Worm (Caenorhabditis elegans): ENCODE measurements around the gene acl-3.

acl-3 gene

DNA sequence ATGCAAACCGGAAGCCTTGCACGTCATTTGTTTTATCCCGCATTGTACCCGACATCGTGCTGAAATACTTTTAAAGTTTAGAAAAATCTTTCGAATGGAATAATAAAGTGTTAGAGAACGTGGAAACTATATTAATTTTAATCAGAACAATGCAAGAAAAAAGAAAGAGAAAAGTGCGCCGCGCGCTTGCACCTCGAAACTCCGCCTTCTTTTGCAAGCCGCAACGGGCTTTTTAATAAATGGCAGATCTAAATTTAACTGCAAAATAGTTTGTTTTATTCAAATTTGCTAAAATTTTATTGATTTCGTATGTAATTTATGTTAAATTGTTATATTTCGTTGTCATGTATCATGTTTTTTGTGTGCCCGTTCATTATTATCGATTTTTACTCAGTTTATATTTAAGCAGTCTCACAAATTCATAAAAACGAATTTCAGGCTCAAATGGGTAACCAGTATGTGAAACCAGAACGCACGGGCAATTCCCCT, at the start of gene acl-3, which contains the start of gene ndub-6:
Gene acl-3 (minus strand): TSS at position 59 of the 489 bp plus-strand sequence.
Gene ndub-6 (plus strand): TSS at position 439 of the 489 bp plus-strand sequence.
- no peak for TF ChIP-seq unc-62 (GFP tag; optimal IDR thresholded peaks at IDR 0.05)

DNA sequence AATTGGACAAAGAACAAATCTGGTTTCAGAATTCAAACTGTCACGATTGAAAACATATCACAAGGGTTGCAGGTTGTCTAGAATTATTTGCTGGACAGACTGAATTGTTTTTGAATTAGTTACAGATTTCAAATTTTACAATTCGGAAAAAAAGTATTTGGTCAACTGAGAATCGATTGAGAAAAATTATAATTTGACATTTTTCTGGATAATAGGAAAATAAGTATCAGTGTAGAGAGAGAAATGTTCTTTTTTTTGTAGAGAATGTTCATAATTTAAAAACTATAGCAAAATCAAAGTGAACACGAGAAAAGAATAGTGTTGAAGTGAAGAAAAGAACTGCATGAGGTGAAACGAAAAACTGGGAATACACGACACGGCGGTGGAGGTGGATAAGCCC, 48.9 kb upstream of the acl-3 start, which contains the start of gene dpy-20:
Gene dpy-20 (minus strand): TSS at position 101 of the 400 bp plus-strand sequence.
- no peak for TF ChIP-seq unc-62 (GFP tag; optimal IDR thresholded peaks at IDR 0.05)

DNA sequence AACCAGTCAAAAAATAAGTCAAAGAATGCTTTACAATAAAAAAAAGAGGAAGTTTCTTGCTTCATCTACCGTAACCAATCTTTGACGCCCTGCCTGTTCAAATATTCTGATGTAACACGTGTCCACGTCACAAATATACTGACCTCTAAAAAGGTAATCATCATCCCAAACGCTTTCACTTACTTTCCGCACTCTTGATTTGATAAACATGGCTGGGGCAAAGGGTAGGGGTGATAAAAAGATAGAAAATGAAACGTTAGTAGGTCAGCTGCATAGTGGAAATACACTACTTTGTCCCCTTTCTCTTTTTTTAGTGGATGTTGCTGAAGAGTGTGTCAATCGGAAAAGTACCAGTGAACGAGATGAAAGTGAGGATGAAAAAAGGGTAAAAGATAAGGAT, 48.3 kb upstream of the acl-3 start:
- TF ChIP-seq unc-62 (GFP tag; optimal IDR thresholded peaks at IDR 0.05) = no peak

DNA sequence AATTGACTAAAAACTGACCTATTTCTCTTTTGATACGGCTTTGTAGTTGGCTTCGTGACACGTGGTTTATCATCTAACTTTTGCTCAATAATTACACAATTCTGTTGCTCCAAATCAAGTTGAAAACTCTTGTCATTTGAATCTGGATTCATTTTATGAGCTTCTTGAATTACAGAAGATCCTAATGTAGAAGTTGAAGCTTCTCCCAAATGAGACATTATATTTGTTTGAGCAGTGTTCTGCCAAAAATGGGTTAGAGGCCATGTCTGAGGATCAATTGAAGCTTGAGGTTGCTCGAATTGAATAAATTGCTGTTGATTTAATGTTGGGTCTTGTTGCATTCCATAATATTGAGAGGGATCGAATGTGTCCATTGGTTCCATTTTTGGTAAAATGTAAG, 45.7 kb upstream of the acl-3 start:
- no peak for TF ChIP-seq unc-62 (GFP tag; optimal IDR thresholded peaks at IDR 0.05)

DNA sequence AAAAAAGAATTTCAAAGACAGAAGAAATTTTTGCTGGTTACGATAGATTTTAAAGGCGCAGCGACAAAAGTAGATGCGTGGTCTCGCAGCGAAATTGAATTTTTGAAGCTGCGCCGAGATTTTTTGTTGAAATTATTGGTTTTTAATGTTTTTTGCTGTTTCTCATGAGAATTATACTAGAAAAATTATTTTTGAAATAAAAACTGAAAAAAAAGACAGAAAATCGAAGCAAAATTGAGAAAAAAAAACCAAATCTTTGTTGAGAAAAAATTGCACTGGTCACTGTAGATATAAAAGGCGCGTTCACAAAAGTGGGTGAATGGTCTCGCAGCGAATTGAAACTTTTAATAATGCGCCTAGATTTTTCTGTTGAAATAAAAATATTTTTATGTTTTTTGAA, 43.8 kb upstream of the acl-3 start:
- TF ChIP-seq unc-62 (GFP tag; optimal IDR thresholded peaks at IDR 0.05) = no peak

DNA sequence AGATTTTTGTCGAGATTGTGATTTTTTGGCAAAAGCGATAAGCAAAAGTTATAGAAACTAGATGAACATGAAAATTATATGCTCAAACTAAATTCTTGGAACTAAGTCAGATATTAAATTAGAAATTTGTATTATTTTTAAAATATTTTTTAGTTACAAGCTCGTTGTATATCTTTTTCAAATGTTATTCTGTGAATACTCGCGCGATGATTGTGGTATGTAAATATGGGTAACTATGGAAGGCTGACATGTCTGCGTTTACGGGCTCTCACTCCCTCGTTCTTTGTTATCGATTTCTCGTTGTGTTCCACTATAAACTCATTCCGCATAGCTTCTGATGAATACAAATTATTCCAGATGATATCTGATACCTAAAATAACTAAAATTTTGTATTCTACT, 42.3 kb upstream of the acl-3 start, which contains the start of gene ZK792.7:
Gene ZK792.7 (plus strand): TSS at position 301 of the 400 bp plus-strand sequence.
- TF ChIP-seq unc-62 (GFP tag; optimal IDR thresholded peaks at IDR 0.05) = no peak

DNA sequence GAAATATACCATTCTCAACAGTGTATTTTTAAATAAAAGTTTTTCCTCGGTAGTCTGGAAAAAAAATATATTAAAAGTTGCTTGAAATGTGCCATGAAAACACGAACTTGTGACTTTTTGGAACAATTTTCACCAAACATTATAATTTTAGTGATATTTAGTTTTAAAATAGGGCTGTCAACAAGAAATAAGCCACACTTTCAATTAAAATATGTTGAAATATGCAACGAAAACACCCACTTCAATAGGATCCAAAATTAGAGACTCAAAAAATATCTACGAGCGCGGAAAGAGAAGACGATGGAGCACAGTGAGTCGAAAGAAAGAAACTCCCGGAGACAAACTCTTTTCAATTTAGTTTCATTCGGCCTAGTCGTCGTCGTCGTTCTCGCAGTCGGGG, 41.7 kb upstream of the acl-3 start, which contains the start of gene ZK792.12:
Gene ZK792.12 (plus strand): TSS at position 301 of the 400 bp plus-strand sequence.
- TF ChIP-seq unc-62 (GFP tag; optimal IDR thresholded peaks at IDR 0.05) = no peak

DNA sequence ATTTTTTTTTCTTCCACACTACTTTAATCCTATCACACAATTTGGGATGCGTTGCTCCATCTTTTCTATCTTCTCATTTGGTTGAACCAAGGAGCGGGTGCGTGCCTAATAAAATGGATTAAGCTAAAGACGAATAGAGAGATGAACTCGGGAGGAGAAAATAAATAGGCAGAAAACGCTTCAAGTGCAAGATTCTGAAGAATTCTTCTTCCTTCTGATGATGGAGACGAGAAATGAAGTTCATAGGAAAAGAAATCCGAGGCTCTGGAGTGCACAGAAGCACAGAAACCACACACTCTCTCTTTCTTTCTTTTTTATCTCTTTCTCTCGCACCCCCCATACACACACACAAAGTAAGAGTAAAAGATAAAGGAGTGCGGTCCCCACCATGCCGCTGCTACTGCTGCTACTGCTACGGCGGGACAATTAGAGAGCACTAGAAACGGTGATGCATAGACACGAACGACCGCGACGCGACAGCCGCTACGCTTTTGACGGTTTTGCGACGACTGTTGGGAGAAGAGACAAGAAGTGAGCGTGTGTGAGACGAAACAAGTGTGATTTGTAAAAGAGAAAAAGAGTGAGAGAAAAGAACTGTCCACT, 40.3 kb upstream of the acl-3 start:
- no peak for TF ChIP-seq unc-62 (GFP tag; optimal IDR thresholded peaks at IDR 0.05)

DNA sequence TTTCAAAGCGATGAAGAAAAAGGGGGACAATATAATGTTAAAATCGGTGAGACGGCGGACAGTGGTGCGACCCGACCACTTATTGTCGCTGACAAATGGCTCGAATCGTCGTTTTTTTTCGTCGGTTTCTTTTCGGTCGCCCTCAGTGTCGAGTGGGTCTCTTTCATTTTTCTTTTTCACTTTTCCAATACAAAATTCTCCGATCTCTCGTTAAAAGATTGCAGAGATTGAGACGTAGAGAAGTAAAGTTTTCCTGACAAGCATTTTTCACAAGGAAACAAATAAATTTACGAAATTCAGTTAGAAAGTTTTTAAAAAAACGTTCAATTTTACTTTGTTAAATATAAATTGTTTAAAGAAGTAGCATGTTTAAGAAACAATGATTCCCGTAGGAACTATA, 39.7 kb upstream of the acl-3 start:
- no peak for TF ChIP-seq unc-62 (GFP tag; optimal IDR thresholded peaks at IDR 0.05)

DNA sequence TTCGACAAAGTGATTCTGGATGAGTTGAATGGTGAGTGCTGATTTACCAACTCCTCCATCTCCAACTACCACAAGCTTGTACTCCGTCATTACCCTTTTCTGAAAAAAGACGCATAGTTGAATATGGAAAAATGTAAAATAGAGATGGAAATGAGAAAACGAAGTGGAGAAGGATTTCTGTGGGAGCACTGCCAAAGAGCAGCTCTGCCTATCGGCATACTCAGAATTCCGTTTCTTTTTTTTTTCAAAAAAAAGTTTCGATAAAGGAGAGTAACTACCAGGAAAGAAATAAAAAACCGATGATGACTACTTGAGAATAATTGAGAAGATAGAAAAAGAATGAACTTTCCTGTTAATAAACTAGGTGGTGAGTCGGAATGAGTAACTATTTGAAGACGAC, 39.2 kb upstream of the acl-3 start, which contains the start of gene let-60:
Gene let-60 (minus strand): TSS at position 101 of the 400 bp plus-strand sequence.
- TF ChIP-seq unc-62 (GFP tag; optimal IDR thresholded peaks at IDR 0.05) = no peak

DNA sequence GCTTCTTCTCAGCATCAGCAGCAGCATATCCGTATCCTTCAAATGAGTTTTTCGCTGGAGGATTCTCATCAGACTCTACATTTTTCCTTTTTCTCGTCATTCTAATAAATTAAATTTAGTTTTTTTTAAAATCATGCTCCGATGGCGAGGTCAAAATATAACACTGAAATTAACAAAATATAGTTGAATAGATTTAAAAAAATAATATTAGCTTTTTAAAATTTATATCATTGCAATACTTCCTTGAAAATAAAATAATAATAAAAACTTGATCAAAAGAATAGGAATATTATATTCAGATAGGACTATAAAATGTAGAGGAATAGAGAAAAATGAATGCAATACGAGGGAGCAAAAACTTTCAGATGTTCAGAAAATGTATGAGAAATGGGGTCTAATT, 36.2 kb upstream of the acl-3 start, which contains the start of gene ZK792.5:
Gene ZK792.5 (minus strand): TSS at position 101 of the 400 bp plus-strand sequence.
- no peak for TF ChIP-seq unc-62 (GFP tag; optimal IDR thresholded peaks at IDR 0.05)

DNA sequence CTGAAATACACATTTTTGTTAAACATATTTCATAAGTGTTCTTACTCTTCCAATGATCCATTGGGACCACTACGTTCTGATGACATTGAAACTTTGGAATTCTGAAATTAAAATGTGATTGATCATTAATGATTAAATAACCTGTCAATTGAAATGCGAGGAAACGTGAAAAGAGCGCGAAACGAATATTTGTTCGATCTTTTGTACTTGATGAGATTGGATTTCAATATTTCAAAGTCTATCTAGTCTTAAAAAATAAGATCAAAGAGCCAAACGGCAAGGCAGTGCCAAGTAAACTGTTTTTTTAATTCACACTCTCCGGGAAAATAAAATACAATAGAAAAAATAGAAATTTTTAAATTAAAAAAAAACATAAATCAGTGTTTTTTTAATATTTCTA, 30.1 kb upstream of the acl-3 start, which contains the start of gene ZK792.4:
Gene ZK792.4 (minus strand): TSS at position 101 of the 400 bp plus-strand sequence.
- TF ChIP-seq unc-62 (GFP tag; optimal IDR thresholded peaks at IDR 0.05) = no peak

DNA sequence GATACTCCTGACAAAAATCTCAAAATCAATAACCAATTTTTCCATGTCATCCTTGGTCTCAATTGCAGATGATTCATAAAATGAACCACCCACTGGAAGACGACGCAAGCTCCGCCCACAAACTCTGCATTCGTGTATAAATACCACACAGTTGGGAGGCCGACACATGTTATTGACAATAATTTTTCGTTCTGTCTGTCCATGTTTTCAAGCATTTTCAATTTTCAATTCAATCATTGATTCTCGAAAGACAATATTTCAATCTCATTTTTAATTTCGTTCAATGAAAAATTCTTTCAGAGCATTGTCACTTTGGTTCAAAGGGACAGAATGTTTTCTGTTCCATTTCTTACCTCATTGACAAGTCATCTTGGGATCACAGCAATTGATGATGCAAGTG, 24.2 kb upstream of the acl-3 start, which contains the start of gene inx-9:
Gene inx-9 (plus strand): TSS at position 301 of the 400 bp plus-strand sequence.
- no peak for TF ChIP-seq unc-62 (GFP tag; optimal IDR thresholded peaks at IDR 0.05)

DNA sequence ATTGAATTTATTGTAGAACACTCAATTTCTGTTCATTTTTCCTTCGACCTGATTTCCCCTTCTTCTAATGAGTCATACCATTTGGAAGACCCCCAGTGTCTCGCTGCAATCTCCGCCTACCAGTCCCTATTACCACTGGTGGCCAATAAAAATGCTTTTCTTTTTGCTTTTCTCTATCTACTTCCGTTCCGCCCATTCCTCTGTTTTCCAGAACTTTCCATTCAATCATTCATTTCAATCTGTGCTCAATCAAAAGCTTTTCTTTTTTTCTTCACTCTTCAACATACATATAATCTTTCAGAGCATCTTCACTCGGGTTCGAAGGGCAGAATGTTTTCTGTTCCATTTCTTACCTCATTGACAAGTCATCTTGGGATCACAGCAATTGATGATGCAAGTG, 21.7 kb upstream of the acl-3 start, which contains the start of gene inx-8:
Gene inx-8 (plus strand): TSS at position 301 of the 400 bp plus-strand sequence.
- TF ChIP-seq unc-62 (GFP tag; optimal IDR thresholded peaks at IDR 0.05) = no peak

DNA sequence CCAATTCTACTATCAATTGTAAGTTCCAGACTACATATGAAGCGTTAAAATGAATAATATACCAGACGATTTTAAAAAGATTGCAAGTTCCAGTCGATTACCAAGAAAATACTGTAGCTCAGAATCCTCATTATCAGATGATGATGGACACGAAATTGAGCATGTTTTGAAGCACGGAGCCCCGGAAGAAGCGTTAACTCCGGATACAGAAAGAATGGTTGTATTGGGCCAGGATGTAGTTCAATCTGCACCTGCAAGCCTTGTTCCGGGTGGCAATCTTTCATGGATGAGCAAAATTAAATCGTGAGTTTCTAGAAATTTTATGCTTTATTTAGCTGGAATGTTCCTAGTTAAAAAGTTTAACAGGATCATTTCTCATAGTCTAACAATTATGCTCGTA, 16.2 kb upstream of the acl-3 start, which contains the start of gene atg-4.2:
Gene atg-4.2 (plus strand): TSS at position 24 of the 400 bp plus-strand sequence.
- no peak for TF ChIP-seq unc-62 (GFP tag; optimal IDR thresholded peaks at IDR 0.05)

DNA sequence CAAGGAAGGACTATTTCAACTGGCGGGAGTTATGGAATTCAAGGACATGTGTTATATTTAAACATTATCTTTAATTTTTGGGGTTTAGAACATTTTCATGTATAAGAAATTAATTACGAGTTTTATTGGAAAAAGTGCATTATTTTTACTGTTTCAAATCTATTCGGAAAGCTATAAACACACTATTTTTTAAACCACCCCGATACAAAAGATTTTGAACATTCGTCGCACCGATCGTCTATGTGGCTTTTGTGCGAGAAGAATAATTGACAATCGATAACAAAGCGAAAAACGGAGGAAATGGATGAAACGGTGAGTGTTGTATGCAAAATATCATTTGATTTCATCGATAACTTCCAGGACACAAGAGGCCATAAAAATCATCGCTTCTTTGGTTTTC, 13.2 kb upstream of the acl-3 start, which contains the start of gene ZK809.9:
Gene ZK809.9 (plus strand): TSS at position 301 of the 400 bp plus-strand sequence.
- no peak for TF ChIP-seq unc-62 (GFP tag; optimal IDR thresholded peaks at IDR 0.05)

DNA sequence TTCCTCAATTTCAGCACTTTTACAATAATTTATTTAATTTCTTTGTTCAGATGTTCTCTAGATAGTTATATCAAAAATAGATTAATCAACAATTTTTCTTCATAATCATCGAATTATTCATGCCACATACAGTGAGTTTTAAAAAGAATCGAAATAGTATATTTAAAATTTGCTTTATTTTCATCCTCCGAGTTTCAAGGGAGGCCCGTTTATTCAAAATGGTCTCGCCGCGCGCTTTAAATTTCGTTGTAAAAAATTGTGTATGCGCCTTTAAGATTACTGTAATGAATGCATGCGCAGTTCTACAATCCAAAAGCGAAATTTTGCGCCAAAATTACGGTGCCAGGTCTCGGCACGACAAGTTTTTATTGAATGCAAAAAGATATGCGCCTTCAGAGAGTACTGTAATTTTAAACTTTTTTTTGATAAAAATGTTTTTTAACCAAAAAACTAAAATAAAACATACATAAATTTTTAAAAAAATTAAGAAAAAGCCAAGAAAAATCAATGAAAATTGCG, 8.0 kb upstream of the acl-3 start, which contains the start of gene ZK792.1:
Gene ZK792.1 (plus strand): TSS at position 51 of the 519 bp plus-strand sequence.
- TF ChIP-seq unc-62 (GFP tag; optimal IDR thresholded peaks at IDR 0.05) = no peak
